Worm (Caenorhabditis elegans) whole organism, young adult: Measurements from ENCODE around the gene srv-22.

Experiments used
- F49E8.2 ChIP-seq: sonication (generic microtip); optimal IDR thresholded peaks from 3 replicates; lab custom pipeline; 2017; ENCODE audit warnings: missing genetic modification characterization, mild to moderate bottlenecking, missing compliant biosample characterization, antibody characterized with exemption, moderate library complexity; ENCODE audit not compliant: insufficient read depth
- F52B5.7 ChIP-seq: sonication (generic microtip); optimal IDR thresholded peaks from 2 replicates; lab custom pipeline; 2016; ENCODE audit warnings: mild to moderate bottlenecking, missing genetic modification characterization, missing compliant biosample characterization
- F55B11.4 ChIP-seq: sonication (generic microtip); optimal IDR thresholded peaks from 2 replicates; lab custom pipeline; 2016; ENCODE audit warnings: missing compliant biosample characterization, missing genetic modification characterization, borderline replicate concordance; ENCODE audit not compliant: insufficient read depth
- K12H6.12 ChIP-seq: fragments of 200-800 bp; sonication (Bioruptor generic); optimal IDR thresholded peaks from 2 replicates; lab custom pipeline; 2018; ENCODE audit warnings: mild to moderate bottlenecking, missing genetic modification characterization, missing compliant biosample characterization
- akir-1 ChIP-seq: fragments of 200-800 bp; sonication (Bioruptor generic); optimal IDR thresholded peaks from 2 replicates; lab custom pipeline; 2018; ENCODE audit warnings: mild to moderate bottlenecking, missing genetic modification characterization, moderate library complexity, missing compliant biosample characterization
- atf-7 ChIP-seq: sonication (generic microtip); optimal IDR thresholded peaks from 2 replicates; lab custom pipeline; 2017; ENCODE audit warnings: mild to moderate bottlenecking, missing genetic modification characterization, missing compliant biosample characterization
- attf-5 ChIP-seq: fragments of 200-800 bp; sonication (Bioruptor generic); optimal IDR thresholded peaks from 2 replicates; lab custom pipeline; 2018; ENCODE audit warnings: mild to moderate bottlenecking, missing genetic modification characterization, missing compliant biosample characterization
- bed-2 ChIP-seq: fragments of 200-800 bp; sonication (Bioruptor generic); IDR thresholded peaks from 2 replicates; pipeline ENCODE4 v1.3.6; 2022; ENCODE audit warnings: missing genetic modification reagents, missing genetic modification characterization, missing compliant biosample characterization
- ceh-58 ChIP-seq: fragments of 200-800 bp; sonication (Bioruptor generic); IDR thresholded peaks from 2 replicates; pipeline ENCODE4 v1.3.6; 2022; ENCODE audit warnings: missing genetic modification characterization, missing compliant biosample characterization
- ceh-91 ChIP-seq: fragments of 200-800 bp; sonication (Bioruptor generic); IDR thresholded peaks from 2 replicates; pipeline ENCODE4 v1.3.6; 2022; ENCODE audit warnings: missing genetic modification reagents, missing genetic modification characterization, missing compliant biosample characterization
- chd-7 ChIP-seq: sonication (generic microtip); optimal IDR thresholded peaks from 2 replicates; lab custom pipeline; 2016; ENCODE audit warnings: mild to moderate bottlenecking, missing genetic modification characterization, moderate library complexity, missing compliant biosample characterization
- dpl-1 ChIP-seq: fragments of 150-350 bp; optimal IDR thresholded peaks from 2 replicates; lab custom pipeline; 2014; ENCODE audit warnings: missing biosample characterization, missing genetic modification reagents, missing genetic modification characterization
- ets-4 ChIP-seq: fragments of 200-800 bp; sonication (Bioruptor generic); optimal IDR thresholded peaks from 2 replicates; lab custom pipeline; 2018; ENCODE audit warnings: mild to moderate bottlenecking, missing genetic modification characterization, missing compliant biosample characterization
- hlh-12 ChIP-seq: sonication (generic microtip); optimal IDR thresholded peaks from 2 replicates; lab custom pipeline; 2016; ENCODE audit warnings: missing genetic modification characterization, missing compliant biosample characterization
- hmg-20 ChIP-seq: fragments of 200-800 bp; sonication (Bioruptor generic); IDR thresholded peaks from 2 replicates; pipeline ENCODE4 v1.3.6; 2022; ENCODE audit warnings: missing genetic modification reagents, missing genetic modification characterization, missing compliant biosample characterization
- lin-40 ChIP-seq: sonication (generic microtip); optimal IDR thresholded peaks from 2 replicates; lab custom pipeline; 2016; ENCODE audit warnings: missing genetic modification characterization, mild to moderate bottlenecking, missing compliant biosample characterization, missing genotype, missing genetic modification reagents
- lir-1 ChIP-seq: fragments of 200-800 bp; sonication (Bioruptor generic); conservative IDR thresholded peaks from 2 replicates; pipeline ENCODE4 v1.3.6; 2022; ENCODE audit warnings: missing genetic modification reagents, missing genetic modification characterization, missing compliant biosample characterization
- nfya-1 ChIP-seq: sonication (generic microtip); optimal IDR thresholded peaks from 2 replicates; lab custom pipeline; 2017; ENCODE audit warnings: antibody characterized with exemption, missing compliant biosample characterization, missing genetic modification characterization, borderline replicate concordance; ENCODE audit not compliant: insufficient read depth
- nfya-2 ChIP-seq: fragments of 200-800 bp; sonication (Bioruptor generic); IDR thresholded peaks from 2 replicates; pipeline ENCODE4 v1.3.6; 2022; ENCODE audit warnings: missing genetic modification reagents, missing genetic modification characterization, missing compliant biosample characterization
- nhr-120 ChIP-seq: fragments of 200-800 bp; sonication (Bioruptor generic); IDR thresholded peaks from 2 replicates; pipeline ENCODE4 v1.3.6; 2022; ENCODE audit warnings: missing genetic modification characterization, missing compliant biosample characterization
- nhr-27 ChIP-seq: fragments of 200-800 bp; sonication (Bioruptor generic); optimal IDR thresholded peaks from 2 replicates; lab custom pipeline; 2018; ENCODE audit warnings: mild to moderate bottlenecking, missing genetic modification characterization, moderate library complexity, missing compliant biosample characterization
- pha-4 ChIP-seq: fragments of 150-350 bp; sonication (generic microtip); optimal IDR thresholded peaks from 2 replicates; lab custom pipeline; 2014; ENCODE audit warnings: missing biosample characterization, missing genetic modification reagents, missing genetic modification characterization
- rec-8 ChIP-seq, 2 experiments: sonication (generic microtip); optimal IDR thresholded peaks; 2 replicates each; lab custom pipeline; 2016; ENCODE audit warnings: mild to moderate bottlenecking in 2 of 2, missing genetic modification characterization in 2 of 2, missing genetic modification reagents in 2 of 2, missing genotype in 2 of 2, missing biosample characterization in 1 of 2, missing compliant biosample characterization in 1 of 2, moderate library complexity in 1 of 2
- snpc-3.4 ChIP-seq: sonication (generic microtip); optimal IDR thresholded peaks from 2 replicates; lab custom pipeline; 2017; ENCODE audit warnings: missing genetic modification characterization, mild to moderate bottlenecking, missing compliant biosample characterization, antibody characterized with exemption, moderate library complexity, missing genotype, missing genetic modification reagents
- somi-1 ChIP-seq: fragments of 200-800 bp; sonication (Bioruptor generic); optimal IDR thresholded peaks from 2 replicates; lab custom pipeline; 2018; ENCODE audit warnings: mild to moderate bottlenecking, missing genetic modification characterization, missing compliant biosample characterization
- sptf-2 ChIP-seq: fragments of 200-800 bp; sonication (Bioruptor generic); optimal IDR thresholded peaks from 2 replicates; lab custom pipeline; 2018; ENCODE audit warnings: mild to moderate bottlenecking, missing genetic modification characterization, missing compliant biosample characterization
- tbp1 ChIP-seq: fragments of 200-800 bp; sonication (Bioruptor generic); optimal IDR thresholded peaks from 2 replicates; lab custom pipeline; 2018; ENCODE audit warnings: mild to moderate bottlenecking, missing genetic modification characterization, missing compliant biosample characterization
- unc-130 ChIP-seq: sonication (generic microtip); optimal IDR thresholded peaks from 2 replicates; lab custom pipeline; 2016; ENCODE audit warnings: missing genetic modification reagents, missing genetic modification characterization, missing compliant biosample characterization
- xnd-1 ChIP-seq: sonication (generic microtip); optimal IDR thresholded peaks from 2 replicates; lab custom pipeline; 2016; ENCODE audit warnings: missing genotype, missing genetic modification reagents, missing genetic modification characterization, missing compliant biosample characterization
- zfh-2 ChIP-seq: fragments of 200-800 bp; sonication (Bioruptor generic); conservative IDR thresholded peaks from 2 replicates; pipeline ENCODE4 v1.3.6; 2022; ENCODE audit warnings: missing genetic modification reagents, missing genetic modification characterization, missing compliant biosample characterization
- ztf-25 ChIP-seq: fragments of 200-800 bp; sonication (Bioruptor generic); IDR thresholded peaks from 2 replicates; pipeline ENCODE4 v1.3.6; 2022; ENCODE audit warnings: missing genetic modification reagents, missing genetic modification characterization, missing compliant biosample characterization
- ztf-26 ChIP-seq: sonication (generic microtip); optimal IDR thresholded peaks from 2 replicates; lab custom pipeline; 2017; ENCODE audit warnings: missing genetic modification characterization, missing compliant biosample characterization

The srv-22 gene

ce11 chrIV:5870072-5870471, 9.7 kb downstream of the srv-22 start, which contains the start of gene srv-17:
Gene srv-17, minus strand, starts transcription at chrIV:5870172.
- TF ChIP-seq lir-1 (no peak), nfya-2 (no peak), ceh-58 (GFP tag; lab: Robert Waterston, UW) (no peak), lin-40 (tag; lab: Kevin White, UChicago) (no peak), nhr-27 (tag; lab: Kevin White, UChicago) (no peak), attf-5 (GFP tag; lab: Kevin White, UChicago) (no peak), ceh-91 (no peak), hlh-12 (tag; lab: Kevin White, UChicago) (no peak), bed-2 (GFP tag; lab: Robert Waterston, UW) (no peak), ztf-25 (GFP tag; lab: Robert Waterston, UW) (no peak)

DNA sequence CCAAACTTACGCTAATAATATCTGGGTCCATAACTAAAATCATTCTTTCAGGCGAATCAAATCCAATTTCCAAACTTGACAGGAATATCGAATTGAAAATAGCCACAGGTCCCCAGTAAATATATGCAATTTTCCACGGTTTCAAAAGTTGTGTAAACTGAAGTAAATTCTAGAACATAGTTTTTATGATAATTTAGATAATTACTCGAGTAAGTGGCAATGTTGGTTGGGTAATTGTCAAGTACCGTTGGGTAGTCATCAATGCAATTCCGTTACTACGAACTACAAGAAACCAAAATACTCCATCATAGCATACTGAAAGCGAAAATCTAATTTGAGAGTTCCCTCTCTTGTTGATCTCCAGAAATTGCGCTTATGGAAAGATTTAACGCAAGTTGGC, 10.4 kb downstream of the srv-22 start:
- no peak for TF ChIP-seq somi-1 (GFP tag; lab: Kevin White, UChicago)
- TF ChIP-seq sptf-2 (GFP tag; lab: Kevin White, UChicago), result no peak
- TF ChIP-seq F55B11.4 (tag; lab: Kevin White, UChicago), result no peak
- no peak for TF ChIP-seq F49E8.2 (tag; lab: Kevin White, UChicago)
- TF ChIP-seq zfh-2 (GFP tag; lab: Robert Waterston, UW), result no peak
- no peak for TF ChIP-seq xnd-1 (tag; lab: Kevin White, UChicago)
- no peak for TF ChIP-seq ceh-58 (GFP tag; lab: Robert Waterston, UW)
- no peak for TF ChIP-seq akir-1 (GFP tag; lab: Kevin White, UChicago)
- no peak for TF ChIP-seq chd-7 (tag; lab: Kevin White, UChicago)
- TF ChIP-seq ets-4 (GFP tag; lab: Kevin White, UChicago), result no peak
- no peak for TF ChIP-seq K12H6.12 (tag; lab: Kevin White, UChicago)
- no peak for TF ChIP-seq ztf-26

DNA sequence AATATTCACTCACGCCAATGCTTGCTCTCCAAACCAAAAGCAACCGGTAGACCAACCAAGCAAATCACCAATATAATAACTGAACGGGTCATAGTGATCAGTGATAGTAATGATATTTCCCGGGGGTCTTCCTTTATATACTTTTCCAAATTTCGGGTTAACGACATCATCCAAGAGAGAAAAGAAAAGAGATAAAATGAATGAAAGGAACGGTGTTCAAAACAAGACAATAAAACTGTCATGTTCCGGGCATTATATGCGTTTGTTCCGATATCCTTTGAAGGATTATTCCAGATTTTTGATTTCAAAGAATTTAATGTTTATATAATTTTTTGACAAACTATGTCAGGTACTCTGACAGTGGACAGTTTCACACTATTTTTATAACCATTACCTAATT, 12.6 kb downstream of the srv-22 start, which contains the start of gene C06E7.88:
C06E7.88 (minus strand) TSS at position 101 of the 400 bp plus-strand sequence.
- TF ChIP-seq nhr-120 (GFP tag; lab: Robert Waterston, UW) (no peak), hmg-20 (no peak), pha-4 (tag; lab: Kevin White, UChicago) (no peak), dpl-1 (GFP tag; lab: Kevin White, UChicago) (no peak), nfya-1 (tag; lab: Kevin White, UChicago) (no peak), F55B11.4 (tag; lab: Kevin White, UChicago) (no peak), lir-1 (no peak), snpc-3.4 (no peak), chd-7 (tag; lab: Kevin White, UChicago) (no peak), rec-8 (tag; optimal IDR thresholded peaks at IDR 0.05; lab: Kevin White, UChicago) (no peak), atf-7 (tag; lab: Kevin White, UChicago) (no peak)

- TF ChIP-seq unc-130 (GFP tag; lab: Kevin White, UChicago) (no peak), tbp1 (GFP tag; lab: Kevin White, UChicago) (no peak), F52B5.7 (tag; lab: Kevin White, UChicago) (no peak)
- TF ChIP-seq, all 124 proteins: peak for 0
These were observed 13.9 kb downstream of the srv-22 start, which contains the start of gene spe-27 for ce11 chrIV:5865818-5866217. Gene spe-27, minus strand, starts transcription at chrIV:5865918.
